Fruit fly (Drosophila melanogaster): ENCODE results near the gene CG15544.

Gene CG15544

DNA sequence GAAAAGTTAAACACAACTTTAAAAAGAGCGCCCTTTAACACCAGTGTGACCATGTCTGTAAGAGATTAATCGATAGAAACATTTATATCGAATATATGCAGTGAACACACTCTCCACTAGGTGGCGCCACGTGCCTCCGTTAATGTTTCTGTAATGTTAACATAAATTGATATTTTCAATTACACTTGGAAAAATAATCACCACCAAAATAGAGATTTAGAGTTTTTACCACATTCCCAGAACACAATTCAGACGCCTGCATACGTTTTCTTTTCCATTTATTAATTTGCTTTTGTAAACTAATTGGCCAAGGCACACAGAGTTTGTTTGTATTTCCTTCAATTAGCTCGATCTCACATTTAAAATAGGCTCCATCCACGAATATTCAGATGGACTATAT, 38.3 kb upstream of the CG15544 start (continued):
- TF ChIP-seq pros (GFP tag; optimal IDR thresholded peaks at IDR 0.05), result no peak
- TF ChIP-seq Fer1 (GFP tag; optimal IDR thresholded peaks at IDR 0.05), result peak; percentile 42
- peak; percentile 78 for TF ChIP-seq sens (GFP tag)
- TF ChIP-seq danr (GFP tag; IDR thresholded peaks at IDR 0.05), result peak; percentile 17; the same call in 1 of the 2 replicates
- peak; percentile 79 for TF ChIP-seq CG31441 (GFP tag; IDR thresholded peaks at IDR 0.05)
- no peak for TF ChIP-seq CG2129 (GFP tag; IDR thresholded peaks at IDR 0.05; ENCODE audit: partially characterized antibody)
- no peak for TF ChIP-seq abd-A (tag; optimal IDR thresholded peaks at IDR 0.05)
- TF ChIP-seq Atf-2 (GFP tag; optimal IDR thresholded peaks at IDR 0.05), result no peak
- TF ChIP-seq ase (GFP tag; IDR thresholded peaks at IDR 0.05), result peak; percentile 60; the same call in 1 of the 3 replicates
- peak; percentile 83 for TF ChIP-seq CG5953 (GFP tag; IDR thresholded peaks at IDR 0.05)
- peak; percentile 68; the same call in 1 of the 3 replicates for TF ChIP-seq CG6175 (GFP tag; IDR thresholded peaks at IDR 0.05)
- peak; percentile 82 for TF ChIP-seq Awh (GFP tag; IDR thresholded peaks at IDR 0.05)
- peak; percentile 46 for TF ChIP-seq CG17359 (tag; optimal IDR thresholded peaks at IDR 0.05)
- TF ChIP-seq ttk (GFP tag; IDR thresholded peaks at IDR 0.05), result peak; percentile 62
- peak; percentile 50 for TF ChIP-seq BEAF-32 (GFP tag; optimal IDR thresholded peaks at IDR 0.05)
- TF ChIP-seq CG10274 (GFP tag; optimal IDR thresholded peaks at IDR 0.05), result no peak
- peak; percentile 76; the same call in 1 of the 2 replicates for TF ChIP-seq ara (GFP tag; IDR thresholded peaks at IDR 0.05)
- no peak for TF ChIP-seq btn (GFP tag; optimal IDR thresholded peaks at IDR 0.05)
- peak; percentile 9 for TF ChIP-seq Dek (tag; optimal IDR thresholded peaks at IDR 0.05)
- peak; percentile 69 for TF ChIP-seq unc-4 (GFP tag; IDR thresholded peaks at IDR 0.05; ENCODE audit: partially characterized antibody)
- peak; percentile 28 for TF ChIP-seq CG15514 (GFP tag; optimal IDR thresholded peaks at IDR 0.05)
- TF ChIP-seq sr (GFP tag; IDR thresholded peaks at IDR 0.05), result peak; percentile 54; the same call in 1 of the 3 replicates
- peak; percentile 5 for TF ChIP-seq CG15601 (tag; optimal IDR thresholded peaks at IDR 0.05)
- TF ChIP-seq amos (GFP tag; IDR thresholded peaks at IDR 0.05; ENCODE audit: partially characterized antibody), result peak; percentile 75
- TF ChIP-seq hb (GFP tag; IDR thresholded peaks at IDR 0.05; ENCODE audit: partially characterized antibody), result 0 out of 3 replicates have a peak, but pooled peaks have one; percentile 8
- no peak for TF ChIP-seq Mes4 (GFP tag; optimal IDR thresholded peaks at IDR 0.05)
- TF ChIP-seq run (tag; optimal IDR thresholded peaks at IDR 0.05), result no peak
- TF ChIP-seq fd3F (GFP tag; optimal IDR thresholded peaks at IDR 0.05), result no peak
- TF ChIP-seq CG16813 (GFP tag; IDR thresholded peaks at IDR 0.05; ENCODE audit: partially characterized antibody), result peak; percentile 63
- peak; percentile 64 for TF ChIP-seq sob (GFP tag; IDR thresholded peaks at IDR 0.05)
- TF ChIP-seq en (GFP tag; optimal IDR thresholded peaks at IDR 0.05), result no peak
- no peak for TF ChIP-seq Adf1 (GFP tag; IDR thresholded peaks at IDR 0.05)
- TF ChIP-seq Scr (GFP tag; IDR thresholded peaks at IDR 0.05; ENCODE audit: partially characterized antibody), result peak; percentile 66
- TF ChIP-seq br (optimal IDR thresholded peaks at IDR 0.05), result no peak
- peak; percentile 83 for TF ChIP-seq CG11695 (GFP tag; IDR thresholded peaks at IDR 0.05)

DNA sequence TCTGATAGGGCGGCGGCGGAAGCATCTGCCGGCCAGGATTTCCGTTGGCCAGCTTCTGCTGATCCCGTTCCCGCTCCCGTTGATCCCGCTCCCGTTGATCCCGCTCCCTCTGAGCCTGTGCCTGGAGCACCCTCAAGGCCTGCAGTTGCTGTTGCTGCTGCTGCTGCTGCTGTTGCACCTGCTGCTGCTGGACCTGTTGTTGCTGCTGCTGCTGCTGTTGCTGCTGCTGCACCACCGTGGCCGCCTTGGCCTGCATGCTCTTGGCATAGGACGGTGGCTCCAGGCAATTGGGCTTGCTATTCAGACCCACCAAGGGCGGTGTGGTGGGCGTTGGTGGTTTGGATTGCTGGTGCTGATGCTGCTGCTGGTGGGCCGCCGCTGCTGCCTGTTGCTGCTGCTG, 34.7 kb upstream of the CG15544 start:
- TF ChIP-seq zf30C (GFP tag; optimal IDR thresholded peaks at IDR 0.05), result no peak
- TF ChIP-seq Dfd (GFP tag; optimal IDR thresholded peaks at IDR 0.05), result peak in 1 of 2 experiments; percentile 53
- TF ChIP-seq bsh (GFP tag; optimal IDR thresholded peaks at IDR 0.05), result no peak

Measured in whole organism, embryonic.